Worm (Caenorhabditis elegans) whole organism, young adult: ENCODE results near the gene ZK863.8.

Source experiments
- F33H1.4 ChIP-seq: fragments of 200-800 bp; sonication (Bioruptor generic); IDR thresholded peaks from 2 replicates; pipeline ENCODE4 v1.3.6; 2022; ENCODE audit warnings: missing genetic modification reagents, missing genetic modification characterization, missing compliant biosample characterization
- F49E8.2 ChIP-seq: sonication (generic microtip); optimal IDR thresholded peaks from 3 replicates; lab custom pipeline; 2017; ENCODE audit warnings: missing genetic modification characterization, mild to moderate bottlenecking, missing compliant biosample characterization, antibody characterized with exemption, moderate library complexity; ENCODE audit not compliant: insufficient read depth
- athp-1 ChIP-seq: sonication (generic microtip); optimal IDR thresholded peaks from 2 replicates; lab custom pipeline; 2017; ENCODE audit warnings: mild to moderate bottlenecking, missing genetic modification characterization, missing compliant biosample characterization
- dox-1 ChIP-seq: fragments of 200-800 bp; sonication (Bioruptor generic); IDR thresholded peaks from 2 replicates; pipeline ENCODE4 v1.3.6; 2022; ENCODE audit warnings: missing genetic modification reagents, missing genetic modification characterization, missing compliant biosample characterization
- dpl-1 ChIP-seq: fragments of 150-350 bp; optimal IDR thresholded peaks from 2 replicates; lab custom pipeline; 2014; ENCODE audit warnings: missing biosample characterization, missing genetic modification reagents, missing genetic modification characterization
- nfya-1 ChIP-seq: sonication (generic microtip); optimal IDR thresholded peaks from 2 replicates; lab custom pipeline; 2017; ENCODE audit warnings: antibody characterized with exemption, missing compliant biosample characterization, missing genetic modification characterization, borderline replicate concordance; ENCODE audit not compliant: insufficient read depth
- nfyb-1 ChIP-seq: fragments of 200-800 bp; sonication (Bioruptor generic); IDR thresholded peaks from 2 replicates; pipeline ENCODE4 v1.3.6; 2022; ENCODE audit warnings: missing genetic modification reagents, missing genetic modification characterization, missing compliant biosample characterization
- nhr-27 ChIP-seq: fragments of 200-800 bp; sonication (Bioruptor generic); optimal IDR thresholded peaks from 2 replicates; lab custom pipeline; 2018; ENCODE audit warnings: mild to moderate bottlenecking, missing genetic modification characterization, moderate library complexity, missing compliant biosample characterization
- unc-62 ChIP-seq: fragments of 150-350 bp; optimal IDR thresholded peaks from 2 replicates; lab custom pipeline; 2014; ENCODE audit warnings: missing biosample characterization, missing genetic modification reagents, missing genetic modification characterization
- zfh-2 ChIP-seq: fragments of 200-800 bp; sonication (Bioruptor generic); conservative IDR thresholded peaks from 2 replicates; pipeline ENCODE4 v1.3.6; 2022; ENCODE audit warnings: missing genetic modification reagents, missing genetic modification characterization, missing compliant biosample characterization

- TF ChIP-seq F49E8.2 (tag; lab: Kevin White, UChicago), result no peak
- TF ChIP-seq nhr-27 (tag; lab: Kevin White, UChicago), result no peak
- no peak for TF ChIP-seq unc-62 (GFP tag; lab: Kevin White, UChicago)
- no peak for TF ChIP-seq dpl-1
- TF ChIP-seq athp-1 (tag; lab: Kevin White, UChicago), result no peak
- TF ChIP-seq dox-1 (GFP tag; lab: Robert Waterston, UW), result no peak
- no peak for TF ChIP-seq nfyb-1 (GFP tag; lab: Robert Waterston, UW)
- no peak for TF ChIP-seq zfh-2 (GFP tag; lab: Robert Waterston, UW)
- TF ChIP-seq nfya-1 (tag; lab: Kevin White, UChicago), result no peak
- no peak for TF ChIP-seq F33H1.4 (GFP tag; lab: Robert Waterston, UW)
These were observed 21.4 kb upstream of the ZK863.8 start for ce11 chrV:12208678-12209077.
